Worm (Caenorhabditis elegans) whole organism, mixed stage, embryonic: ENCODE data around the gene spin-4.

Source experiments
- ces-1 ChIP-seq: fragments of 150-350 bp; optimal IDR thresholded peaks from 2 replicates; lab custom pipeline; 2014; ENCODE audit warnings: missing biosample characterization, missing genetic modification reagents, missing genetic modification characterization
- lin-13 ChIP-seq: fragments of 150-350 bp; optimal IDR thresholded peaks from 2 replicates; lab custom pipeline; 2014; ENCODE audit warnings: missing biosample characterization, missing genetic modification characterization
- lsy-2 ChIP-seq: fragments of 150-350 bp; optimal IDR thresholded peaks from 2 replicates; lab custom pipeline; 2014; ENCODE audit warnings: missing biosample characterization, missing genetic modification characterization
- nhr-76 ChIP-seq: sonication (generic microtip); optimal IDR thresholded peaks from 2 replicates; lab custom pipeline; 2017; ENCODE audit warnings: missing biosample characterization, missing genetic modification characterization
- pha-4 ChIP-seq: fragments of 150-350 bp; optimal IDR thresholded peaks from 2 replicates; lab custom pipeline; 2018; ENCODE audit warnings: missing biosample characterization, missing genetic modification reagents, missing genetic modification characterization
- unc-39 ChIP-seq: fragments of 150-350 bp; optimal IDR thresholded peaks from 2 replicates; lab custom pipeline; 2014; ENCODE audit warnings: missing biosample characterization, missing genetic modification characterization
- unc-62 ChIP-seq: fragments of 150-350 bp; optimal IDR thresholded peaks from 2 replicates; lab custom pipeline; 2014; ENCODE audit warnings: missing biosample characterization, missing genetic modification reagents, missing genetic modification characterization
- ztf-11 ChIP-seq: fragments of 150-350 bp; optimal IDR thresholded peaks from 2 replicates; lab custom pipeline; 2014; ENCODE audit warnings: missing biosample characterization, missing genetic modification characterization

DNA sequence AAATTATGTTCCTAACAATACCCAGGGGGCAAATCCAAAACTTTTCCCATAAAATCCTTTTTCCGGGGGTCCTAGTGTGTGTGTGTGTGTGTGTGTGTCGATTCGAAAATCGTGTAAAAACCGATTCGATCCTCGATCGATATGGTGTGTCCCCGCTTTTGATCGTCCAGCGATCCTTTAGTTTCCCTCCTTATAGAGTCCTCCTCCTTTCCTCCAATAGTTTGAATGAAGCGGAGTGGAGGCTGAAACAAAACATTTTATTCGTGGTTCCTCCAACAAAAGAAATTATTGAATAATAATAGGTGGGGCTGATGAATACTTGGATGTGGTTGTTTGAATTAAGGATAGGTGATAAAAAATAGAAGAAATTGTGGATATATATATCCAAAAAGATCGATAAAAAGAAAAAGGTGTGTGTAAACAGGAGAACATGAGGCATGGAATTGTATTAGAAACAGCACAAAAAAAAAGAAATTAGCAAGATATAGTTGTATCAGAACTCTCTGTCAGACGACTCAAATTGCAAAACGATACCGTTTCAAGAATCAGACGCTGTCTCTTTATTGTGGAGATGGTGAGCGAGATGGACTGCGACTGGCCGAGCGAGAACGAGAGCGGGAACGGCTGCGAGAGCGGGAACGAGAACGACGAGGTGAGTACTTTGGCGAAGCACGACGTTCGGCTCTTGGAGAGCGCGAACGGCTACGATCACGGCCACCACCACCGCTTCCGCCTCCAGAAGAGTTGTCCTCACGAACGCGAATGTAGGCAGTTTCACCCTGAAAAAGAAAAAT lies 1.5 kb upstream of the spin-4 start:
- TF ChIP-seq pha-4 (tag; lab: Kevin White, UChicago): no peak
- TF ChIP-seq unc-62 (GFP tag; lab: Kevin White, UChicago): no peak
- no peak for TF ChIP-seq lin-13 (tag; lab: Kevin White, UChicago)
- TF ChIP-seq nhr-76 (tag; lab: Kevin White, UChicago): no peak
- TF ChIP-seq unc-39 (tag; lab: Kevin White, UChicago): no peak
- no peak for TF ChIP-seq ces-1 (GFP tag; lab: Kevin White, UChicago)
- TF ChIP-seq ztf-11 (tag; lab: Kevin White, UChicago): no peak
- no peak for TF ChIP-seq lsy-2 (tag; lab: Kevin White, UChicago)
